Fruit fly (Drosophila melanogaster): ENCODE data around the gene CG32817.

The CG32817 gene

DNA sequence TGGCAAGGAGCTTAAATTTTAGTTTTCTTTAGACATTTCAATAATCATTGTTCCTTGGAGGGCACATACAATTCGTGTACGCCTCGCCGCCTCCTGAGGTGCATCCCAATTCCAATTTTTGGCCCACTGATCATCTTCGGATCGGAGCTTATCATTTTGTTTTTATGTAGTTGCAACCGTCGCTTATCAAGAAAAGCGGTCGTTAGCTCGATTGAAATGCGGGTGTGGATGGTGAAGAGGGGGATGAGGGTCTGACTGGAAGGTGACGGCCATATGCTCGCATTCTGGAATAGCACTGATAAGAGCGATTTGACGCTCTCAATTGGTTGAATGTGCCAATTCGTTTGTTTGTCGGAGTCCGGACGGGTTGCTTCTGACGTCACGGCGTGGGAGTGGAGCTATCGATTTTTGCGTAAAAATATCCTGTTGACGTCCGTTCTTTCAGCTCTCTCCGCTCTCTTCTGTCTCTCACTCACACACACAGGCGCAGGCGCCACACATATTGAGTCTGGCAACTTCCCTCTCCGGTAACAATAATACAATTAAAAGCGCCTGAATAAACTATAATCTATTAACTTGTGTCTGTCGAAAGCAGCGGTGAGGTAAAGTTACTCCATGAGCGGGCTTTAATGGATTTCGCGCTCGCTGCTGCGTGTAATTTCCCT, 20.2 kb downstream of the CG32817 start (continued):
- TF ChIP-seq CG10274 (GFP tag; optimal IDR thresholded peaks at IDR 0.05) (peak; percentile 41), CG8290 (GFP tag; optimal IDR thresholded peaks at IDR 0.05) (no peak), CG8290 (tag; optimal IDR thresholded peaks at IDR 0.05) (no peak), CG14667 (GFP tag; IDR thresholded peaks at IDR 0.05) (no peak), CG8765 (GFP tag; IDR thresholded peaks at IDR 0.05) (no peak), ato (GFP tag; IDR thresholded peaks at IDR 0.05; ENCODE audit: partially characterized antibody) (no peak), gcm (GFP tag; optimal IDR thresholded peaks at IDR 0.05) (peak; percentile 36), Awh (GFP tag; IDR thresholded peaks at IDR 0.05) (no peak), CG4404 (GFP tag; IDR thresholded peaks at IDR 0.05) (no peak), CG1233 (GFP tag; optimal IDR thresholded peaks at IDR 0.05) (no peak), CTCF (GFP tag; optimal IDR thresholded peaks at IDR 0.05) (no peak), sd (tag; optimal IDR thresholded peaks at IDR 0.05) (peak; percentile 47), CG18619 (GFP tag; optimal IDR thresholded peaks at IDR 0.05) (no peak)

DNA sequence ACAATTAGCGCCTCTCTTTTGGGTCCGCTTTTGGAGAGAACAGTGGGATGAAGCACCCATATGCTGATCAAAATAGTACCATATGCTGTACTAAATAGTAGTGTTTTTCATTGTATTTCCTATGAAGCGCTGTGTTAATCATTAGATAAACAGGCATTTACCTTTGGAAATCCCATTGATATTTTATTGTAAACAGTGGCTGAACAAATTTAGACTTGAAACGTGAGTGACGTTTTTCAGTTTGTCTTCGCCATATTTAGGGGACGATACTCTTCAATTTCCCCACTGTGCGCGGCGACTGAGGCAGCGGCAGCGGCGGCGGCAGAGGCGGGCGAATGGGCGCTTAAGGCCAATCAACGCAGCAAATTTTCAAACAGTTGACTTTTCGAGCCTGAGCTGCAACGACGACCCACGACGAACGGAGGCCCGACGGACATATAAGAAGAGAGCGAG, 20.7 kb downstream of the CG32817 start:
- no peak for TF ChIP-seq Sry-β (GFP tag; optimal IDR thresholded peaks at IDR 0.05)
- TF ChIP-seq YL-1 (GFP tag; optimal IDR thresholded peaks at IDR 0.05), result peak; percentile 55
- TF ChIP-seq Hr39 (optimal IDR thresholded peaks at IDR 0.05), result no peak
- peak; percentile 49 for TF ChIP-seq CG18011 (GFP tag; optimal IDR thresholded peaks at IDR 0.05)
- TF ChIP-seq Dref (GFP tag; IDR thresholded peaks at IDR 0.05), result no peak
- no peak for TF ChIP-seq CG3726 (GFP tag; IDR thresholded peaks at IDR 0.05)
- peak; percentile 40 for TF ChIP-seq CG17912 (GFP tag; optimal IDR thresholded peaks at IDR 0.05)
- no peak for TF ChIP-seq sim (GFP tag; IDR thresholded peaks at IDR 0.05)
- peak; percentile 66 for TF ChIP-seq Dad (GFP tag; optimal IDR thresholded peaks at IDR 0.05)
- peak; percentile 9 for TF ChIP-seq ac (GFP tag; optimal IDR thresholded peaks at IDR 0.05)
- peak; percentile 73 for TF ChIP-seq Atf-2 (GFP tag; optimal IDR thresholded peaks at IDR 0.05)
- TF ChIP-seq CG18599 (GFP tag; optimal IDR thresholded peaks at IDR 0.05), result peak; percentile 95
- TF ChIP-seq CG1603 (tag; optimal IDR thresholded peaks at IDR 0.05), result peak; percentile 71
- TF ChIP-seq CG10267 (tag; optimal IDR thresholded peaks at IDR 0.05), result peak; percentile 62
- peak; percentile 63; the same call in 1 of the 2 replicates for TF ChIP-seq CG32767 (GFP tag; IDR thresholded peaks at IDR 0.05)
- TF ChIP-seq Lpt (GFP tag; optimal IDR thresholded peaks at IDR 0.05), result no peak
- peak; percentile 70 for TF ChIP-seq CG4854 (GFP tag; optimal IDR thresholded peaks at IDR 0.05)
- no peak for TF ChIP-seq Sin3A (optimal IDR thresholded peaks at IDR 0.05)
- TF ChIP-seq az2 (GFP tag; optimal IDR thresholded peaks at IDR 0.05), result peak; percentile 64
- TF ChIP-seq lilli (GFP tag; optimal IDR thresholded peaks at IDR 0.05), result peak; percentile 84
- TF ChIP-seq slou (GFP tag; optimal IDR thresholded peaks at IDR 0.05), result peak; percentile 33
- TF ChIP-seq Taf1 (GFP tag; IDR thresholded peaks at IDR 0.05), result peak; percentile 46; the same call in 1 of the 2 replicates
- no peak for TF ChIP-seq D (optimal IDR thresholded peaks at IDR 0.05)
- peak; percentile 71 for TF ChIP-seq D (GFP tag; optimal IDR thresholded peaks at IDR 0.05)
- peak; percentile 71 for TF ChIP-seq CG8089 (GFP tag; optimal IDR thresholded peaks at IDR 0.05)
- TF ChIP-seq Fer1 (GFP tag; optimal IDR thresholded peaks at IDR 0.05), result peak; percentile 95
- no peak for TF ChIP-seq CG15073 (GFP tag; optimal IDR thresholded peaks at IDR 0.05)
- TF ChIP-seq Fer3 (tag; optimal IDR thresholded peaks at IDR 0.05), result peak; percentile 85
- TF ChIP-seq CG13424 (tag; optimal IDR thresholded peaks at IDR 0.05), result peak; percentile 84
- TF ChIP-seq CG4820 (GFP tag; optimal IDR thresholded peaks at IDR 0.05), result peak; percentile 69
- 0 out of 2 replicates have a peak, but pooled peaks have one; percentile 17 for TF ChIP-seq CG4360 (GFP tag; IDR thresholded peaks at IDR 0.05)
- no peak for TF ChIP-seq TFAM (GFP tag; optimal IDR thresholded peaks at IDR 0.05)
- peak; percentile 20 for TF ChIP-seq sima (GFP tag; optimal IDR thresholded peaks at IDR 0.05)
- TF ChIP-seq crol (GFP tag; IDR thresholded peaks at IDR 0.05), result no peak
- peak; percentile 96 for TF ChIP-seq Adf1 (GFP tag; IDR thresholded peaks at IDR 0.05)
- peak; percentile 70 for TF ChIP-seq Blimp-1 (GFP tag; optimal IDR thresholded peaks at IDR 0.05)
- TF ChIP-seq lola (GFP tag; optimal IDR thresholded peaks at IDR 0.05), result peak in 1 of 3 experiments; percentile 54
- peak; percentile 75 for TF ChIP-seq Max (GFP tag; optimal IDR thresholded peaks at IDR 0.05)

Data from whole organism, embryonic.